Worm (Caenorhabditis elegans) whole organism, L4 larva: Measurements from ENCODE around the gene H12D21.5.
A peak's percentile ranks its signal among the peaks of the same experiment; 100 is the strongest.

Source experiments
- F26F4.8 ChIP-seq: fragments of 200-800 bp; sonication (Bioruptor generic); conservative IDR thresholded peaks from 2 replicates; pipeline ENCODE4 v1.3.6; 2022; ENCODE audit warnings: missing genetic modification characterization, missing compliant biosample characterization
- F37D6.2 ChIP-seq: sonication (generic microtip); optimal IDR thresholded peaks from 2 replicates; lab custom pipeline; 2016; ENCODE audit warnings: mild to moderate bottlenecking, missing genetic modification characterization, missing compliant biosample characterization
- F49E8.2 ChIP-seq: sonication (generic microtip); optimal IDR thresholded peaks from 2 replicates; lab custom pipeline; 2016; ENCODE audit warnings: missing compliant biosample characterization, mild to moderate bottlenecking, missing genetic modification characterization, borderline replicate concordance
- Y48G9A.11 ChIP-seq: fragments of 200-800 bp; sonication (Bioruptor generic); IDR thresholded peaks from 2 replicates; pipeline ENCODE4 v1.3.6; 2022; ENCODE audit warnings: missing genetic modification reagents, missing genetic modification characterization, missing compliant biosample characterization
- Y5F2A.4 ChIP-seq: fragments of 200-800 bp; sonication (Bioruptor generic); optimal IDR thresholded peaks from 2 replicates; lab custom pipeline; 2018; ENCODE audit warnings: mild to moderate bottlenecking, missing genetic modification characterization, missing compliant biosample characterization
- Y75B8A.6 ChIP-seq: fragments of 200-800 bp; sonication (Bioruptor generic); IDR thresholded peaks from 2 replicates; pipeline ENCODE4 v1.3.6; 2022; ENCODE audit warnings: missing genetic modification reagents, missing genetic modification characterization, missing compliant biosample characterization
- aha-1 ChIP-seq: fragments of 150-350 bp; peaks from one replicate; lab custom pipeline; 2014; ENCODE audit warnings: missing biosample characterization, missing genetic modification characterization
- aly-2 ChIP-seq: sonication (generic microtip); optimal IDR thresholded peaks from 2 replicates; lab custom pipeline; 2018; ENCODE audit warnings: missing biosample characterization, missing genetic modification characterization
- attf-4 ChIP-seq: sonication (generic microtip); optimal IDR thresholded peaks from 3 replicates; lab custom pipeline; 2017; ENCODE audit warnings: missing biosample characterization, missing genetic modification characterization
- ceh-20 ChIP-seq: fragments of 200-800 bp; sonication (Bioruptor generic); IDR thresholded peaks from 2 replicates; pipeline ENCODE4 v1.3.6; 2022; ENCODE audit warnings: missing genetic modification reagents, missing genetic modification characterization, missing compliant biosample characterization
- ceh-44 ChIP-seq: fragments of 200-800 bp; sonication (Bioruptor generic); IDR thresholded peaks from 2 replicates; pipeline ENCODE4 v1.3.6; 2022; ENCODE audit warnings: missing genetic modification reagents, missing genetic modification characterization, missing compliant biosample characterization
- ceh-62 ChIP-seq: sonication (generic microtip); optimal IDR thresholded peaks from 2 replicates; lab custom pipeline; 2017; ENCODE audit warnings: missing biosample characterization, missing genetic modification characterization
- ces-1 ChIP-seq: fragments of 150-350 bp; sonication (generic microtip); optimal IDR thresholded peaks from 4 replicates; lab custom pipeline; 2014; ENCODE audit warnings: missing biosample characterization, missing genetic modification reagents, missing genetic modification characterization
- ctbp-1 ChIP-seq: fragments of 200-800 bp; sonication (Bioruptor generic); IDR thresholded peaks from 2 replicates; pipeline ENCODE4 v1.3.6; 2022; ENCODE audit warnings: missing genetic modification reagents, missing genetic modification characterization, missing compliant biosample characterization
- daf-12 ChIP-seq: fragments of 150-350 bp; optimal IDR thresholded peaks from 2 replicates; lab custom pipeline; 2014; ENCODE audit warnings: missing biosample characterization, missing genetic modification reagents, missing genetic modification characterization
- daf-19 ChIP-seq: fragments of 200-800 bp; sonication (Bioruptor generic); conservative IDR thresholded peaks from 2 replicates; pipeline ENCODE4 v1.3.6; 2022; ENCODE audit warnings: missing genetic modification characterization, missing compliant biosample characterization
- dmd-9 ChIP-seq: fragments of 200-800 bp; sonication (Bioruptor generic); IDR thresholded peaks from 2 replicates; pipeline ENCODE4 v1.3.6; 2022; ENCODE audit warnings: missing genetic modification reagents, missing genetic modification characterization, missing compliant biosample characterization
- duxl-1 ChIP-seq: sonication (generic microtip); optimal IDR thresholded peaks from 2 replicates; lab custom pipeline; 2016; ENCODE audit warnings: mild to moderate bottlenecking, missing genetic modification characterization, moderate library complexity, missing compliant biosample characterization; ENCODE audit not compliant: poor library complexity
- egl-27 ChIP-seq: sonication (generic microtip); optimal IDR thresholded peaks from 3 replicates; lab custom pipeline; 2017; ENCODE audit warnings: missing biosample characterization, missing genetic modification reagents, missing genetic modification characterization
- egl-43 ChIP-seq: fragments of 200-800 bp; sonication (Bioruptor generic); IDR thresholded peaks from 2 replicates; pipeline ENCODE4 v1.3.6; 2022; ENCODE audit warnings: missing genetic modification reagents, missing genetic modification characterization, missing compliant biosample characterization
- fkh-10 ChIP-seq: fragments of 150-350 bp; optimal IDR thresholded peaks from 2 replicates; lab custom pipeline; 2014; ENCODE audit warnings: missing biosample characterization, missing genetic modification reagents, missing genetic modification characterization
- fos-1 ChIP-seq: fragments of 150-350 bp; optimal IDR thresholded peaks from 2 replicates; lab custom pipeline; 2014; ENCODE audit warnings: missing biosample characterization, missing genetic modification characterization
- gei-8 ChIP-seq: fragments of 200-800 bp; sonication (Bioruptor generic); optimal IDR thresholded peaks from 2 replicates; lab custom pipeline; 2018; ENCODE audit warnings: mild to moderate bottlenecking, missing genetic modification characterization, missing compliant biosample characterization
- hlh-11 ChIP-seq: fragments of 200-800 bp; sonication (Bioruptor generic); optimal IDR thresholded peaks from 2 replicates; lab custom pipeline; 2018; ENCODE audit warnings: mild to moderate bottlenecking, missing genetic modification characterization, missing compliant biosample characterization
- hlh-30 ChIP-seq: sonication (generic microtip); optimal IDR thresholded peaks from 2 replicates; lab custom pipeline; 2017; ENCODE audit warnings: antibody characterized with exemption, mild to moderate bottlenecking, missing genetic modification characterization, missing compliant biosample characterization; ENCODE audit not compliant: insufficient read depth
- lim-7 ChIP-seq: fragments of 200-800 bp; sonication (Bioruptor generic); IDR thresholded peaks from 2 replicates; pipeline ENCODE4 v1.3.6; 2022; ENCODE audit warnings: missing genetic modification characterization, missing compliant biosample characterization
- lin-1 ChIP-seq: fragments of 200-800 bp; sonication (Bioruptor generic); IDR thresholded peaks from 2 replicates; pipeline ENCODE4 v1.3.6; 2022; ENCODE audit warnings: missing genetic modification reagents, missing genetic modification characterization, missing compliant biosample characterization
- lin-15B ChIP-seq: fragments of 150-350 bp; sonication (generic microtip); optimal IDR thresholded peaks from 3 replicates; lab custom pipeline; 2014; ENCODE audit warnings: missing biosample characterization, missing genetic modification characterization
- lsy-2 ChIP-seq, 2 experiments: fragments of 150-350 bp in 1 of 2; sonication (generic microtip) in 1 of 2; optimal IDR thresholded peaks; 2 replicates each; lab custom pipeline; 2014 to 2017; ENCODE audit warnings: missing biosample characterization in 2 of 2, missing genetic modification characterization in 2 of 2
- madf-9 ChIP-seq: fragments of 200-800 bp; sonication (Bioruptor generic); conservative IDR thresholded peaks from 2 replicates; pipeline ENCODE4 v1.3.6; 2022; ENCODE audit warnings: missing genetic modification reagents, missing genetic modification characterization, missing compliant biosample characterization
- mes-2 ChIP-seq: sonication (generic microtip); optimal IDR thresholded peaks from 2 replicates; lab custom pipeline; 2016; ENCODE audit warnings: missing genotype, mild to moderate bottlenecking, missing genetic modification characterization, missing compliant biosample characterization; ENCODE audit not compliant: poor library complexity, severe bottlenecking
- mxl-2 ChIP-seq: fragments of 200-800 bp; sonication (Bioruptor generic); conservative IDR thresholded peaks from 2 replicates; pipeline ENCODE4 v1.3.6; 2022; ENCODE audit warnings: missing genetic modification reagents, missing genetic modification characterization, missing compliant biosample characterization
- nhr-102 ChIP-seq: sonication (generic microtip); optimal IDR thresholded peaks from 2 replicates; lab custom pipeline; 2016; ENCODE audit warnings: mild to moderate bottlenecking, missing genetic modification characterization, moderate library complexity, missing compliant biosample characterization
- nhr-111 ChIP-seq: fragments of 200-800 bp; sonication (Bioruptor generic); optimal IDR thresholded peaks from 2 replicates; lab custom pipeline; 2018; ENCODE audit warnings: mild to moderate bottlenecking, missing genetic modification characterization, missing compliant biosample characterization
- nhr-25 ChIP-seq: sonication (generic microtip); optimal IDR thresholded peaks from 2 replicates; lab custom pipeline; 2017; ENCODE audit warnings: missing genetic modification characterization, mild to moderate bottlenecking, missing compliant biosample characterization, antibody characterized with exemption, moderate library complexity, borderline replicate concordance; ENCODE audit not compliant: insufficient read depth
- nhr-41 ChIP-seq: fragments of 200-800 bp; sonication (Bioruptor generic); IDR thresholded peaks from 2 replicates; pipeline ENCODE4 v1.3.6; 2022; ENCODE audit warnings: missing genetic modification reagents, missing genetic modification characterization, missing compliant biosample characterization
- nhr-48 ChIP-seq: sonication (generic microtip); optimal IDR thresholded peaks from 2 replicates; lab custom pipeline; 2016; ENCODE audit warnings: mild to moderate bottlenecking, missing genetic modification characterization, missing compliant biosample characterization
- nhr-6 ChIP-seq: fragments of 150-350 bp; optimal IDR thresholded peaks from 2 replicates; lab custom pipeline; 2014; ENCODE audit warnings: missing biosample characterization, missing genetic modification characterization
- nhr-76 ChIP-seq: fragments of 150-350 bp; optimal IDR thresholded peaks from 2 replicates; lab custom pipeline; 2014; ENCODE audit warnings: missing biosample characterization, missing genetic modification characterization
- nhr-77 ChIP-seq: fragments of 150-350 bp; optimal IDR thresholded peaks from 2 replicates; lab custom pipeline; 2014; ENCODE audit warnings: missing biosample characterization, missing genetic modification characterization
- pha-4 ChIP-seq, 2 experiments: fragments of 150-350 bp in 1 of 2; fragments of 200-800 bp in 1 of 2; sonication (Bioruptor generic) in 1 of 2; IDR thresholded peaks in 1 of 2; optimal IDR thresholded peaks in 1 of 2; 2 replicates each; pipeline versions ENCODE4 v1.3.6 to Lab custom; 2014 to 2022; ENCODE audit warnings: missing genetic modification characterization in 2 of 2, missing genetic modification reagents in 2 of 2, missing biosample characterization in 1 of 2, missing compliant biosample characterization in 1 of 2
- rbr-2 ChIP-seq: sonication (generic microtip); optimal IDR thresholded peaks from 2 replicates; lab custom pipeline; 2016; ENCODE audit warnings: missing genotype, missing genetic modification characterization, missing compliant biosample characterization
- saeg-2 ChIP-seq: fragments of 200-800 bp; sonication (Bioruptor generic); IDR thresholded peaks from 2 replicates; pipeline ENCODE4 v1.3.6; 2022; ENCODE audit warnings: missing genetic modification reagents, missing genetic modification characterization, missing compliant biosample characterization
- skn-1 ChIP-seq: fragments of 150-350 bp; optimal IDR thresholded peaks from 2 replicates; lab custom pipeline; 2014; ENCODE audit warnings: missing biosample characterization, missing genetic modification characterization
- spr-1 ChIP-seq: sonication (generic microtip); optimal IDR thresholded peaks from 2 replicates; lab custom pipeline; 2016; ENCODE audit warnings: mild to moderate bottlenecking, missing genetic modification characterization, missing compliant biosample characterization
- tag-97 ChIP-seq: fragments of 200-800 bp; sonication (Bioruptor generic); IDR thresholded peaks from 2 replicates; pipeline ENCODE4 v1.3.6; 2022; ENCODE audit warnings: missing genetic modification characterization, missing compliant biosample characterization
- unc-130 ChIP-seq: sonication (generic microtip); optimal IDR thresholded peaks from 2 replicates; lab custom pipeline; 2016; ENCODE audit warnings: missing genetic modification reagents, missing genetic modification characterization, missing compliant biosample characterization
- unc-39 ChIP-seq: sonication (generic microtip); optimal IDR thresholded peaks from 2 replicates; lab custom pipeline; 2017; ENCODE audit warnings: missing biosample characterization, missing genetic modification characterization
- zag-1 ChIP-seq: fragments of 150-350 bp; optimal IDR thresholded peaks from 2 replicates; lab custom pipeline; 2014; ENCODE audit warnings: missing biosample characterization, missing genetic modification characterization

The H12D21.5 gene

DNA sequence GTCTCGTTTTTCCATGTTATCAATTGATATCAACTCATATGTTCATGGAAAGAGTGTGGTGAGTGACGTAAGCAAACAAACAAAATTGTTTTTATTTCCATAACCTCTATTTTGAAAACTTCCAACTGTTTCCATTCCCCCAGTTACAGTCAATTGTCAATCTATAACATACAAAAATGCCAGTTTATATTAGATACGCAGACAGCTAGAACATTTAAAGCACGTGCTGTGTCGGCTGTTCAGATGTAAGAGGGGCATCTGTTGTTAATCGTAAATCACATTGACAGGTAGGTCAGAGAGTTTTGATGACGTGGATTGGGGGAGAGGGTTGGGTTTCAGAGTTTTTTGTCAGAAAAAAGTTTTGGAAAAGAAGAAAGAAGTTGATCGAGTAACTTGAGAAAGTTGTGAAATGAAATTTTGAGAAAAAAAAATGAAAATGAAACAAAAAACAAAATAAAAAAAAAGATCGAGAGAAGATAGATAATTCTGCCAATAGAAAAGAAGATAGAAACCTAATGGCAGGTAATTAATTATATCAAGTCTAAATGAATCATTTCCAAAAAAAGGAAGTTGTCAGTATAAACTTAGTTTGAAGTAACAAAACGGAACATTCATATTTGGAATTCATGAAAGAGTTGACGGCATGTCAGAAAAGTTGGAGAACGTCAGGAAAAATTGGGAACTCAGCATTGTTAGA lies 45.1 kb upstream of the H12D21.5 start:
- TF ChIP-seq egl-27 (tag; lab: Kevin White, UChicago), result no peak
- TF ChIP-seq nhr-102 (tag; lab: Kevin White, UChicago), result peak; percentile 51
- TF ChIP-seq rbr-2, result peak; percentile 24
- TF ChIP-seq fos-1 (tag; lab: Kevin White, UChicago), result no peak
- TF ChIP-seq tag-97, result no peak
- TF ChIP-seq nhr-41 (GFP tag; lab: Robert Waterston, UW), result no peak
- peak; percentile 53 for TF ChIP-seq nhr-77 (tag; lab: Kevin White, UChicago)
- peak; percentile 38 for TF ChIP-seq nhr-6 (tag; lab: Kevin White, UChicago)
- TF ChIP-seq aly-2 (tag; lab: Kevin White, UChicago), result no peak
- peak in 1 of 2 experiments; percentile 67 for TF ChIP-seq lsy-2 (tag; optimal IDR thresholded peaks at IDR 0.05; lab: Kevin White, UChicago)
- peak; percentile 67; the same call in 1 of the 2 replicates for TF ChIP-seq lin-1 (GFP tag; lab: Robert Waterston, UW)
- TF ChIP-seq lim-7 (GFP tag; lab: Robert Waterston, UW), result no peak
- 0 out of 2 replicates have a peak, but pooled peaks have one; percentile 8 for TF ChIP-seq pha-4 (GFP tag; IDR thresholded peaks at IDR 0.05; lab: Robert Waterston, UW)
- TF ChIP-seq pha-4 (tag; optimal IDR thresholded peaks at IDR 0.05; lab: Kevin White, UChicago), result peak; percentile 53
- TF ChIP-seq Y5F2A.4, result no peak
- no peak for TF ChIP-seq F37D6.2 (tag; lab: Kevin White, UChicago)
- peak; percentile 43 for TF ChIP-seq gei-8
- peak; percentile 75 for TF ChIP-seq aha-1 (tag; lab: Kevin White, UChicago)
- TF ChIP-seq madf-9 (GFP tag; lab: Robert Waterston, UW), result 0 out of 2 replicates have a peak, but pooled peaks have one; percentile 8
- TF ChIP-seq fkh-10, result no peak
- no peak for TF ChIP-seq daf-12 (tag; lab: Kevin White, UChicago)
- 0 out of 2 replicates have a peak, but pooled peaks have one; percentile 43 for TF ChIP-seq mxl-2 (GFP tag; lab: Robert Waterston, UW)
- TF ChIP-seq dmd-9, result no peak
- peak; percentile 98 for TF ChIP-seq hlh-30 (tag; lab: Kevin White, UChicago)
- TF ChIP-seq daf-19 (GFP tag; lab: Robert Waterston, UW), result no peak
- TF ChIP-seq ceh-62, result no peak
- TF ChIP-seq attf-4 (tag; lab: Kevin White, UChicago), result no peak
- TF ChIP-seq skn-1 (tag; lab: Kevin White, UChicago), result no peak
- TF ChIP-seq duxl-1 (tag; lab: Kevin White, UChicago), result no peak
- TF ChIP-seq ceh-20 (GFP tag; lab: Robert Waterston, UW), result peak; percentile 96
- TF ChIP-seq hlh-11 (tag; lab: Kevin White, UChicago), result peak; percentile 96
- TF ChIP-seq F26F4.8 (GFP tag; lab: Robert Waterston, UW), result no peak
- no peak for TF ChIP-seq ceh-44 (GFP tag; lab: Robert Waterston, UW)
- no peak for TF ChIP-seq saeg-2 (GFP tag; lab: Robert Waterston, UW)
- TF ChIP-seq nhr-25, result no peak
- TF ChIP-seq ces-1 (GFP tag; lab: Kevin White, UChicago), result no peak
- no peak for TF ChIP-seq spr-1 (tag; lab: Kevin White, UChicago)
- no peak for TF ChIP-seq Y48G9A.11 (GFP tag; lab: Robert Waterston, UW)
- peak; percentile 44 for TF ChIP-seq mes-2
- no peak for TF ChIP-seq unc-130 (GFP tag; lab: Kevin White, UChicago)
- TF ChIP-seq F49E8.2, result no peak
- TF ChIP-seq zag-1 (tag; lab: Kevin White, UChicago), result no peak
- peak; percentile 67 for TF ChIP-seq nhr-48
- TF ChIP-seq unc-39 (tag; lab: Kevin White, UChicago), result no peak
- TF ChIP-seq nhr-111 (GFP tag; lab: Kevin White, UChicago), result no peak
- TF ChIP-seq ctbp-1 (GFP tag; lab: Robert Waterston, UW), result peak; percentile 35; the same call in 1 of the 2 replicates
- no peak for TF ChIP-seq nhr-76 (tag; lab: Kevin White, UChicago)
- no peak for TF ChIP-seq lin-15B (tag; lab: Kevin White, UChicago)
- TF ChIP-seq Y75B8A.6, result no peak
- no peak for TF ChIP-seq egl-43 (GFP tag; lab: Robert Waterston, UW)
